Worm (Caenorhabditis elegans) whole organism, L2 larva: ENCODE data around the gene fbxa-176.

Source experiments
- R02D3.7 ChIP-seq: fragments of 150-350 bp; optimal IDR thresholded peaks from 2 replicates; lab custom pipeline; 2014; ENCODE audit warnings: missing biosample characterization, missing genetic modification characterization
- fos-1 ChIP-seq: fragments of 150-350 bp; optimal IDR thresholded peaks from 2 replicates; lab custom pipeline; 2014; ENCODE audit warnings: missing biosample characterization, missing genetic modification characterization
- nhr-237 ChIP-seq: fragments of 150-350 bp; optimal IDR thresholded peaks from 2 replicates; lab custom pipeline; 2014; ENCODE audit warnings: missing biosample characterization, missing genetic modification characterization
- skn-1 ChIP-seq: sonication (generic microtip); optimal IDR thresholded peaks from 2 replicates; lab custom pipeline; 2017; ENCODE audit warnings: missing biosample characterization, missing genetic modification characterization
- unc-62 ChIP-seq: fragments of 150-350 bp; optimal IDR thresholded peaks from 2 replicates; lab custom pipeline; 2014; ENCODE audit warnings: missing biosample characterization, missing genetic modification reagents, missing genetic modification characterization

ce11 chrV:17500055-17500454 lies 49.4 kb upstream of the fbxa-176 start:
- no peak for TF ChIP-seq nhr-237 (tag; lab: Kevin White, UChicago)
- TF ChIP-seq skn-1 (tag; lab: Kevin White, UChicago) = no peak
- TF ChIP-seq unc-62 (GFP tag; lab: Kevin White, UChicago) = no peak
- no peak for TF ChIP-seq R02D3.7 (tag; lab: Kevin White, UChicago)
- no peak for TF ChIP-seq fos-1 (tag; lab: Kevin White, UChicago)
